Worm (Caenorhabditis elegans): ENCODE measurements around the gene msp-63.

The msp-63 gene

DNA sequence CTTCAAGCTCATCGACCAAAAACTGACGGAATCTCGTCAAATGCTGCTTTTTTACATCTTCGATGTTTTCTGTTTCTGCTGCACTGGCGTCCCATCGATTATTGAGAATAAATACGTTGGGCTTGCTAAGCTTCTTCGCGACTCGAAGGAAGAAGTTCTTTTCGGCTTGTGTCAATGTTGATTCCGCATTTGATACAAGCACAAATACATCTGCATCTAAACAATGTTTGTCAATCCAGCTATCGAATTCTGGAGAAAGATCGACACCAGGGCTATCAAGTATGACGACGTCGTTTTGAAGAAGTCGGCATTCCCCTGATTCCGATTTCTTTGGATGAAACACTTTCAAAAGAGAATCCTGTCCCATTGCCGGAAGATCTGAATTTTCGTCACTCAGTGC is 37.9 kb upstream of the msp-63 start:
- TF ChIP-seq ztf-23 (GFP tag; IDR thresholded peaks at IDR 0.05) (no peak), cog-1 (tag; optimal IDR thresholded peaks at IDR 0.05) (no peak), tab-1 (GFP tag; IDR thresholded peaks at IDR 0.05) (no peak), flt-1 (GFP tag; IDR thresholded peaks at IDR 0.05) (no peak), med-1 (GFP tag; optimal IDR thresholded peaks at IDR 0.05; ENCODE audit: insufficient read depth) (no peak), ref-1 (GFP tag; conservative IDR thresholded peaks at IDR 0.05) (no peak), T22C8.4 (GFP tag; IDR thresholded peaks at IDR 0.05) (no peak)

DNA sequence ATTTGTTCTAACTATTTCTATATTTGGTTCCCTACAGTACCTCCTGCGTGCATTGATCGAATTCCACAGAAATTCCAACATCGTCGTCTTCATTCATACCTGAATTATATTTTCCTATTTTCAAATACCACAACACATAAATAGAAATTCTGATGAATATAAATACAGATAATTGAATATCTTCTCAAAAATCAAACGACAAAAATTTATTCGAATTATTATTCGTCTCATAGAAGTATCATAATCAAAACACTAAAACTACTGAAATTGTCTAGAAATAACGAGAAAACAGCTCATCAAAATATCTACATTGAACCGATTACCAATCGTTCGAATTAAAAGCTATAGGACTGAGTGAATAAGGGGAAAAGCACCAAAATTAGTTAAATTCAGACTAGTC is 35.9 kb upstream of the msp-63 start, which contains the start of gene gtap-1:
Gene gtap-1, minus strand, starts transcription at position 101 of the 400 bp plus-strand sequence.
- TF ChIP-seq klf-2 (GFP tag; conservative IDR thresholded peaks at IDR 0.05) (no peak), flt-1 (GFP tag; IDR thresholded peaks at IDR 0.05) (no peak), cog-1 (tag; optimal IDR thresholded peaks at IDR 0.05) (no peak), ztf-29 (GFP tag; IDR thresholded peaks at IDR 0.05) (no peak), ref-1 (GFP tag; conservative IDR thresholded peaks at IDR 0.05) (no peak), ztf-23 (GFP tag; IDR thresholded peaks at IDR 0.05) (no peak), T22C8.4 (GFP tag; IDR thresholded peaks at IDR 0.05) (no peak), med-1 (GFP tag; optimal IDR thresholded peaks at IDR 0.05; ENCODE audit: insufficient read depth) (no peak), tab-1 (GFP tag; IDR thresholded peaks at IDR 0.05) (no peak)

DNA sequence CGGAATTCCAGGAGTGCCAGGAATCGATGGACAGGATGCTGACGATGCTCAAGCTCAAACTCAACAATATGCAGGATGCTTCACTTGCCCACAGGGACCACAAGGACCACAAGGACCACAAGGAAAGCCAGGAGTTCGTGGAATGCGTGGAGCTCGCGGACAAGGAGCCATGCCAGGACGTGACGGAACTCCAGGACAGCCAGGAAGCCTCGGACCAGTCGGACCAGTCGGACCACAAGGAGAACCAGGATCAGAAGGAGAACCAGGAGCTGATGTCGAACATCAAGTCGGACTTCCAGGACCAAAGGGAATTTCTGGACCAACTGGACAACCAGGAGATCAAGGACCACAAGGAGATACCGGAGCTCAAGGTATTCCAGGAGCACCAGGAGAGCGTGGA is 34.1 kb upstream of the msp-63 start:
- TF ChIP-seq klf-2 (GFP tag; conservative IDR thresholded peaks at IDR 0.05) (no peak), cog-1 (tag; optimal IDR thresholded peaks at IDR 0.05) (no peak), ztf-23 (GFP tag; IDR thresholded peaks at IDR 0.05) (no peak), med-1 (GFP tag; optimal IDR thresholded peaks at IDR 0.05; ENCODE audit: insufficient read depth) (no peak), ref-1 (GFP tag; conservative IDR thresholded peaks at IDR 0.05) (no peak), ztf-29 (GFP tag; IDR thresholded peaks at IDR 0.05) (no peak), tab-1 (GFP tag; IDR thresholded peaks at IDR 0.05) (no peak)

DNA sequence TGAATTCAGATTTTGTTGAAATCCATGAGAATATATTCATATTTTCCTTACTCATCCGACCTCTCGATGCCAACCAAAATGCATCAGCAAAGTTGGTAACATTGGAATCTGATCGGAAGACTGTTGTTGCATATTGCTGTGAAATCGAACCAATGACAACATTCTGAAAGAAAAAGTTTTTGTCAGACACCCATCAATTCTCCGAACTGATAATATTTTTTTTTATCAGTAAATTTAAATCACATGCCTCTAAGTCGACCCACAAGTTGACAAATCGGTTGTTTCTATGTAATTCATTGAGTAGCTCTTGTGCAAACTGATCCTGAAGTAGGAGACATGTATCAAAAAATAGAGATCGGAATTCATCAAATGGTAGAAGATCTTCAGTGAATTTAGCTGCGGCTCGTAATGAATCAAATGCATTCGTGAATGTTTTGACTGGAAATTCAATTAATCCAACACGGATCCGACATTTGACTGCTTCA is 32.7 kb upstream of the msp-63 start, which contains the start of gene col-74:
Gene col-74, plus strand, starts transcription at position 435 of the 485 bp plus-strand sequence.
- TF ChIP-seq T22C8.4 (GFP tag; IDR thresholded peaks at IDR 0.05), result no peak

DNA sequence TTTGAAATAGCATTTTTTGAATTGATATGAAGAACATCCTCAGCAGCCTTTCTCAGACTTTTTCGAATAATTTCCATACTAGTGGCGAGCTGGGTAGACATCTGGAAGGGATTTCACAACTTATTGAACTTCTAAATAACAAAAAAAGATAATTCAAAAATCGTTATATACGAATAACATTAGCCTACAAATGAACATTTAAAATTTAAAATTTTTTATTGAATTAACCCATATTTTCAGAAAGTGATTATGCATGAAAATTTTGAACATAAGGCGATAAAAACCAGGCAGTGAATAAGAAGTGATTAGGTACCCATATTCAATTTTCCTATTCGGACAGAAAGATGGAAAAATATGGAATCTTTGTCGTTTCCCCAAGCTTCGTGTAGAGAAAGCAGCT is 31.2 kb upstream of the msp-63 start, which contains the start of gene ZK1248.11:
Gene ZK1248.11, minus strand, starts transcription at position 101 of the 400 bp plus-strand sequence.
- no peak for TF ChIP-seq cog-1 (tag; optimal IDR thresholded peaks at IDR 0.05)
- no peak for TF ChIP-seq ztf-23 (GFP tag; IDR thresholded peaks at IDR 0.05)
- TF ChIP-seq med-1 (GFP tag; optimal IDR thresholded peaks at IDR 0.05; ENCODE audit: insufficient read depth), result no peak
- no peak for TF ChIP-seq tab-1 (GFP tag; IDR thresholded peaks at IDR 0.05)
- no peak for TF ChIP-seq flt-1 (GFP tag; IDR thresholded peaks at IDR 0.05)

DNA sequence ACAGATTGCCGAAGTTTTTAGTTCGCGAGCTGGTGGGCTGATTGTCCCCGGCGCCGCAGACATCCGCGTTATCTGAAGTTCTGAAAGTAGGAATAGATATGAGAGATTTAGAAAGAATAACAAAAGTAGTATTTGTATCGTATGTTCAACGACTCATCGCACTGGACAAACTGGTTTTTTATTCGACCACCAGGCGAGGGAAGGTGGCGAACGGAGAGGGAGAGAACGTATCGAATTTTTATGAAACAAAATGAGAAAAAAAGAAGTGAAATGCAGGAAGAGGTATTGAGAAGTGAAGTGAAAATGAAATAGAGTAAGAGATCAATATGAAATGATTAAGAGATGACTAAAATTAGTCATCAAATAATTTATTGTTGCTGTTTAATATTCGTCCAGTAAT is 30.1 kb upstream of the msp-63 start, which contains the start of gene tbc-2:
Gene tbc-2, minus strand, starts transcription at position 80 of the 400 bp plus-strand sequence.
- no peak for TF ChIP-seq med-1 (GFP tag; optimal IDR thresholded peaks at IDR 0.05; ENCODE audit: insufficient read depth)
- TF ChIP-seq ztf-23 (GFP tag; IDR thresholded peaks at IDR 0.05), result no peak

DNA sequence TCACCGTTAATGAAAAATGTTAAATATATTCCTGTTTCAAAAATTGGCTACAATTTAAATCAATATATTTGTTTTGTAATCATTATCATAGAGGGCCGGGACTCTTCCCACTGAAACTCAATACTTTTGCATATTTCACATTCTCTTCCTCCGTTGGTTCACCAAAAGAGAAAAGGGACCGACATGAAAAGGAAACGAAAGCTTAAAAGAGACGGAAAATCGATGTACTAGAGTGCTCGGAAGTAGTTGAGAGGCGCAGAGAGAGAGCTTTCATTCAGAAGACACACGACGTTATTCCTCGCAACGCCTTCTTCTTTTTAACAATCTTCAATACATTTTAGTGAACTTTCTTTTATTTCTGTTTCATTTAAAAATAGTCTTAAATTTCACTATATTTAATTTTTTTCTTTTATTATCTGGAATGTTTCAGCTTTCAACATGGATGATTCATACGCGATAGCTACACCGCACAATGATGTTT is 23.1 kb upstream of the msp-63 start, which contains the start of gene ehs-1:
Gene ehs-1, plus strand, starts transcription at position 431 of the 481 bp plus-strand sequence.
- TF ChIP-seq med-1 (GFP tag; optimal IDR thresholded peaks at IDR 0.05; ENCODE audit: insufficient read depth) (no peak), flt-1 (GFP tag; IDR thresholded peaks at IDR 0.05) (no peak), ref-1 (GFP tag; conservative IDR thresholded peaks at IDR 0.05) (no peak), klf-2 (GFP tag; conservative IDR thresholded peaks at IDR 0.05) (no peak), ztf-23 (GFP tag; IDR thresholded peaks at IDR 0.05) (no peak), ztf-29 (GFP tag; IDR thresholded peaks at IDR 0.05) (no peak), cog-1 (tag; optimal IDR thresholded peaks at IDR 0.05) (no peak), tab-1 (GFP tag; IDR thresholded peaks at IDR 0.05) (no peak), T22C8.4 (GFP tag; IDR thresholded peaks at IDR 0.05) (no peak)

DNA sequence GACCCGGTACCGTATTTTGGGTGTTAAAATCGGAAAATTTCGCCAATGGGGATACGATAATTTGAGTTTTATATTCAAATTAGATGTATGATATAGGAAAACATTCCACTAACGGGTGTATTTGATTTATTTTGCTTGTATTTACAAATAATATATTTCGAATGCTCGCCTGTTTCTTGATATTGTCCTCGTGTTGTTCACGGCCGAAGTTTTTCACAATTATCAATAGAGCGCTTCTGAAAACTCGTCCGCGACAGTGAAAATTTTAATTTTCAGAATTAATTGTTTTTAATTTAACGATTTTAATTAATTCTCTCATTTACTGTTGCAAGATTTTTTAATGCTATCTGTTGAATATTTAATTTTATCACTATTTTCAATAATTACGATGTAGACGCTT is 22.4 kb upstream of the msp-63 start:
- no peak for TF ChIP-seq ref-1 (GFP tag; conservative IDR thresholded peaks at IDR 0.05)
- 0 out of 2 replicates have a peak, but pooled peaks have one; percentile 48 for TF ChIP-seq ztf-23 (GFP tag; IDR thresholded peaks at IDR 0.05)
- no peak for TF ChIP-seq tab-1 (GFP tag; IDR thresholded peaks at IDR 0.05)
- TF ChIP-seq flt-1 (GFP tag; IDR thresholded peaks at IDR 0.05), result peak; percentile 52; the same call in 1 of the 2 replicates
- TF ChIP-seq T22C8.4 (GFP tag; IDR thresholded peaks at IDR 0.05), result no peak
- TF ChIP-seq klf-2 (GFP tag; conservative IDR thresholded peaks at IDR 0.05), result no peak
- no peak for TF ChIP-seq ztf-29 (GFP tag; IDR thresholded peaks at IDR 0.05)
- TF ChIP-seq med-1 (GFP tag; optimal IDR thresholded peaks at IDR 0.05; ENCODE audit: insufficient read depth), result no peak
- no peak for TF ChIP-seq cog-1 (tag; optimal IDR thresholded peaks at IDR 0.05)

DNA sequence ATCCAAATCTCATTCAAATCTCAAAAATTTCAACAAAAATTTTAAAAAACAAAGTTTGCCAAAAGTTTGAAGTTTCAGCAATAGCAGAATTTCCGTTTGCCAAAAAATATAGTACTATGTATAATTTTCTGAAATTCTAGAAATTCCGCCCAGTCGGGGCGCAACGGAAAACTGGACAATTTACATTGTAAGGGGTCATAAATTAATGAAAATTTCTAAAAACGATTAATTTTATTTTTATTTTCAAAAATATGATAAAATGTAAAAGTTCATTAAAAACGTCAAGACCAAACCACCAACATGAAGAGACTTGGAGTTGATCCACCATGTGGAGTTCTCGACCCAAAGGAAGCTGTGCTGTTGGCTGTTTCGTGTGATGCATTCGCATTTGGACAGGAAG is 21.1 kb upstream of the msp-63 start, which contains the start of gene ZK1248.4:
Gene ZK1248.4, plus strand, starts transcription at position 301 of the 400 bp plus-strand sequence.
- no peak for TF ChIP-seq flt-1 (GFP tag; IDR thresholded peaks at IDR 0.05)
- no peak for TF ChIP-seq T22C8.4 (GFP tag; IDR thresholded peaks at IDR 0.05)
- TF ChIP-seq klf-2 (GFP tag; conservative IDR thresholded peaks at IDR 0.05), result no peak
- no peak for TF ChIP-seq ztf-29 (GFP tag; IDR thresholded peaks at IDR 0.05)
- TF ChIP-seq ref-1 (GFP tag; conservative IDR thresholded peaks at IDR 0.05), result no peak
- TF ChIP-seq ztf-23 (GFP tag; IDR thresholded peaks at IDR 0.05), result no peak
- no peak for TF ChIP-seq med-1 (GFP tag; optimal IDR thresholded peaks at IDR 0.05; ENCODE audit: insufficient read depth)
- TF ChIP-seq cog-1 (tag; optimal IDR thresholded peaks at IDR 0.05), result no peak
- no peak for TF ChIP-seq tab-1 (GFP tag; IDR thresholded peaks at IDR 0.05)

DNA sequence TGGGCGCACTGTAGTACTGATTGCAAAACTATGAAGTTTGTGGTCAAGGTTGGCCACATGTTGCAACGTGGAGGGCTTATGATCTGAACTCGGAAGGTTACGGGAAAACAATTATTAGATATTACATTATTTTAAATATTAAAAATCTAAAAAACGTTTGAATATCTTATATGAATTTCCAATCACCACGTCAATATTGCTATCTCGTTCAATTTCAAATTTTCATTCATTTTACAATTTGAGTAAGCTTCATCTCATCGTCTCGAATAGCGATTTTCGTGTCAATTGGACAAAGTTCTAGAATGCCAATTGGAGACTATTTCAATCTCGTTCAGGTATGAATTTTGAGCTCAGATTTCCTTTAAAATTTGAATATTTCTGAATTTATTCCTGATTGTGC is 19.1 kb upstream of the msp-63 start, which contains the start of gene ZK1248.20:
Gene ZK1248.20, plus strand, starts transcription at position 301 of the 400 bp plus-strand sequence.
- no peak for TF ChIP-seq ztf-29 (GFP tag; IDR thresholded peaks at IDR 0.05)
- TF ChIP-seq cog-1 (tag; optimal IDR thresholded peaks at IDR 0.05), result no peak
- TF ChIP-seq med-1 (GFP tag; optimal IDR thresholded peaks at IDR 0.05; ENCODE audit: insufficient read depth), result no peak
- no peak for TF ChIP-seq klf-2 (GFP tag; conservative IDR thresholded peaks at IDR 0.05)
- no peak for TF ChIP-seq ref-1 (GFP tag; conservative IDR thresholded peaks at IDR 0.05)
- TF ChIP-seq tab-1 (GFP tag; IDR thresholded peaks at IDR 0.05), result no peak
- no peak for TF ChIP-seq ztf-23 (GFP tag; IDR thresholded peaks at IDR 0.05)
- TF ChIP-seq flt-1 (GFP tag; IDR thresholded peaks at IDR 0.05), result no peak

All from whole organism, midembryonic.